Fruit fly (Drosophila melanogaster) whole organism, embryonic: Measurements from ENCODE around the gene CG12814.

ENCODE experiments used
- B-H2 ChIP-seq: fragments of 200-800 bp; sonication (Bioruptor generic); optimal IDR thresholded peaks from 2 replicates; lab custom pipeline; 2018; ENCODE audit warnings: missing biosample characterization, mild to moderate bottlenecking, missing genetic modification characterization
- CG1024 ChIP-seq: fragments of 200-800 bp; sonication (Bioruptor generic); IDR thresholded peaks from 2 replicates; pipeline ENCODE4 v1.3.6; 2022; ENCODE audit warnings: missing biosample characterization, missing genetic modification characterization
- CG10431 ChIP-seq: fragments of 200-800 bp; sonication (Bioruptor generic); optimal IDR thresholded peaks from 3 replicates; lab custom pipeline; 2018; ENCODE audit warnings: missing biosample characterization, mild to moderate bottlenecking, missing genetic modification characterization
- CG10654 ChIP-seq: fragments of 200-800 bp; sonication (Bioruptor generic); optimal IDR thresholded peaks from 2 replicates; lab custom pipeline; 2016; ENCODE audit warnings: missing biosample characterization, missing genetic modification characterization
- CG11093 ChIP-seq: fragments of 200-800 bp; sonication (Bioruptor generic); IDR thresholded peaks from 3 replicates; pipeline ENCODE4 v1.3.6; 2022; ENCODE audit warnings: missing biosample characterization, missing genetic modification characterization
- CG11456 ChIP-seq: fragments of 200-800 bp; sonication (Bioruptor generic); IDR thresholded peaks from 3 replicates; pipeline ENCODE4 v1.3.6; 2022; ENCODE audit warnings: missing biosample characterization, missing genetic modification characterization
- CG13287 ChIP-seq: fragments of 200-800 bp; sonication (Bioruptor generic); IDR thresholded peaks from 2 replicates; pipeline ENCODE4 v1.3.6; 2022; ENCODE audit warnings: missing biosample characterization, missing genetic modification characterization; ENCODE audit not compliant: partially characterized antibody
- CG14860 ChIP-seq: fragments of 200-800 bp; sonication (Bioruptor generic); IDR thresholded peaks from 3 replicates; pipeline ENCODE4 v1.3.6; 2022; ENCODE audit warnings: missing biosample characterization, missing genetic modification characterization; ENCODE audit not compliant: partially characterized antibody
- CG1529 ChIP-seq: fragments of 200-800 bp; sonication (Bioruptor generic); optimal IDR thresholded peaks from 3 replicates; lab custom pipeline; 2018; ENCODE audit warnings: missing biosample characterization, missing genetic modification characterization
- CG15479 ChIP-seq: fragments of 200-800 bp; sonication (Bioruptor generic); optimal IDR thresholded peaks from 3 replicates; lab custom pipeline; 2019; ENCODE audit warnings: missing biosample characterization, mild to moderate bottlenecking, missing genetic modification characterization, moderate library complexity
- CG17385 ChIP-seq: fragments of 200-800 bp; sonication (Bioruptor generic); optimal IDR thresholded peaks from 3 replicates; lab custom pipeline; 2018; ENCODE audit warnings: missing biosample characterization, mild to moderate bottlenecking, missing genetic modification characterization
- CG18476 ChIP-seq: fragments of 200-800 bp; sonication (Bioruptor generic); optimal IDR thresholded peaks from 2 replicates; lab custom pipeline; 2016; ENCODE audit warnings: missing biosample characterization, mild to moderate bottlenecking, missing genetic modification characterization
- CG18764 ChIP-seq: fragments of 200-800 bp; sonication (Bioruptor generic); optimal IDR thresholded peaks from 3 replicates; lab custom pipeline; 2016; ENCODE audit warnings: missing biosample characterization, missing genetic modification characterization
- CG2678 ChIP-seq: fragments of 200-800 bp; sonication (Bioruptor generic); optimal IDR thresholded peaks from 3 replicates; lab custom pipeline; 2019; ENCODE audit warnings: missing biosample characterization, mild to moderate bottlenecking, missing genetic modification characterization, moderate library complexity
- CG2712 ChIP-seq: fragments of 200-800 bp; optimal IDR thresholded peaks from 3 replicates; lab custom pipeline; 2019; ENCODE audit warnings: missing biosample characterization, mild to moderate bottlenecking, missing genetic modification characterization, moderate library complexity
- CG4360 ChIP-seq: fragments of 200-800 bp; sonication (Bioruptor generic); IDR thresholded peaks from 2 replicates; pipeline ENCODE4 v1.3.6; 2022; ENCODE audit warnings: missing biosample characterization, missing genetic modification characterization
- CG43689 ChIP-seq: fragments of 200-800 bp; sonication (Bioruptor generic); IDR thresholded peaks from 2 replicates; pipeline ENCODE4 v1.3.6; 2022; ENCODE audit warnings: missing biosample characterization, missing genetic modification characterization
- CG6683 ChIP-seq: fragments of 200-800 bp; sonication (Bioruptor generic); optimal IDR thresholded peaks from 2 replicates; lab custom pipeline; 2017; ENCODE audit warnings: missing biosample characterization, mild to moderate bottlenecking, missing genetic modification characterization, missing genetic modification reagents
- CG7556 ChIP-seq: fragments of 200-800 bp; sonication (Bioruptor generic); optimal IDR thresholded peaks from 2 replicates; lab custom pipeline; 2017; ENCODE audit warnings: missing biosample characterization, mild to moderate bottlenecking, missing genetic modification characterization
- CG8924 ChIP-seq: fragments of 200-800 bp; optimal IDR thresholded peaks from 3 replicates; lab custom pipeline; 2019; ENCODE audit warnings: missing biosample characterization, mild to moderate bottlenecking, missing genetic modification characterization, moderate library complexity
- Camta ChIP-seq: fragments of 200-800 bp; sonication (Bioruptor generic); optimal IDR thresholded peaks from 2 replicates; lab custom pipeline; 2016; ENCODE audit warnings: missing biosample characterization, missing genetic modification characterization
- D19B ChIP-seq: fragments of 200-800 bp; sonication (Bioruptor generic); optimal IDR thresholded peaks from 2 replicates; lab custom pipeline; 2017; ENCODE audit warnings: missing biosample characterization, mild to moderate bottlenecking, missing genetic modification characterization
- Hr51 ChIP-seq, 2 experiments: fragments of 200-800 bp; sonication (Bioruptor generic); optimal IDR thresholded peaks; 2 replicates in 1 of 2; 3 replicates in 1 of 2; lab custom pipeline; 2016 to 2018; ENCODE audit warnings: missing biosample characterization in 2 of 2, missing genetic modification characterization in 2 of 2, mild to moderate bottlenecking in 1 of 2, moderate library complexity in 1 of 2
- Hsf ChIP-seq: fragments of 200-800 bp; sonication (Bioruptor generic); optimal IDR thresholded peaks from 3 replicates; lab custom pipeline; 2016; ENCODE audit warnings: missing biosample characterization, missing genetic modification characterization
- Lim3 ChIP-seq: fragments of 200-800 bp; sonication (Bioruptor generic); IDR thresholded peaks from 2 replicates; pipeline ENCODE4 v1.3.6; 2022; ENCODE audit warnings: missing biosample characterization, missing genetic modification characterization
- Neu2 ChIP-seq: fragments of 200-800 bp; sonication (Bioruptor generic); optimal IDR thresholded peaks from 3 replicates; lab custom pipeline; 2016; ENCODE audit warnings: missing biosample characterization, missing genetic modification characterization, borderline replicate concordance
- Nf-YB ChIP-seq: fragments of 200-800 bp; sonication (Bioruptor generic); optimal IDR thresholded peaks from 3 replicates; lab custom pipeline; 2019; ENCODE audit warnings: missing biosample characterization, mild to moderate bottlenecking, missing genetic modification characterization, moderate library complexity
- Nf-YC ChIP-seq: fragments of 200-800 bp; optimal IDR thresholded peaks from 3 replicates; lab custom pipeline; 2019; ENCODE audit warnings: missing biosample characterization, mild to moderate bottlenecking, missing genetic modification characterization, moderate library complexity
- YL-1 ChIP-seq: fragments of 200-800 bp; sonication (Bioruptor generic); optimal IDR thresholded peaks from 3 replicates; lab custom pipeline; 2017; ENCODE audit warnings: missing biosample characterization, mild to moderate bottlenecking, missing genetic modification characterization
- ap ChIP-seq: fragments of 200-800 bp; sonication (Bioruptor generic); IDR thresholded peaks from 2 replicates; pipeline ENCODE4 v1.3.6; 2022; ENCODE audit warnings: missing biosample characterization, missing genetic modification characterization
- ara ChIP-seq: fragments of 200-800 bp; sonication (Bioruptor generic); IDR thresholded peaks from 2 replicates; pipeline ENCODE4 v1.3.6; 2022; ENCODE audit warnings: missing biosample characterization, missing genetic modification characterization
- bowl ChIP-seq: fragments of 200-800 bp; sonication (Bioruptor generic); IDR thresholded peaks from 2 replicates; pipeline ENCODE4 v1.3.6; 2022; ENCODE audit warnings: missing biosample characterization, missing genetic modification characterization
- cato ChIP-seq: fragments of 200-800 bp; sonication (Bioruptor generic); optimal IDR thresholded peaks from 2 replicates; lab custom pipeline; 2016; ENCODE audit warnings: missing biosample characterization, missing genetic modification characterization, borderline replicate concordance
- crol ChIP-seq: fragments of 200-800 bp; sonication (Bioruptor generic); IDR thresholded peaks from 2 replicates; pipeline ENCODE4 v1.3.6; 2022; ENCODE audit warnings: missing biosample characterization, missing genetic modification characterization
- dysf ChIP-seq: fragments of 200-800 bp; sonication (Bioruptor generic); IDR thresholded peaks from 3 replicates; pipeline ENCODE4 v1.3.6; 2022; ENCODE audit warnings: missing biosample characterization, missing genetic modification characterization
- eyg ChIP-seq: fragments of 200-800 bp; sonication (Bioruptor generic); optimal IDR thresholded peaks from 3 replicates; lab custom pipeline; 2016; ENCODE audit warnings: missing biosample characterization, missing genetic modification characterization
- gcm2 ChIP-seq: fragments of 200-800 bp; sonication (Bioruptor generic); optimal IDR thresholded peaks from 2 replicates; lab custom pipeline; 2016; ENCODE audit warnings: missing biosample characterization, missing genetic modification characterization
- grau ChIP-seq: fragments of 200-800 bp; optimal IDR thresholded peaks from 3 replicates; lab custom pipeline; 2019; ENCODE audit warnings: missing biosample characterization, mild to moderate bottlenecking, missing genetic modification characterization, moderate library complexity
- hth ChIP-seq: fragments of >200 bp; optimal IDR thresholded peaks from 2 replicates; lab custom pipeline; 2017; ENCODE audit warnings: inconsistent platforms
- lbe ChIP-seq: fragments of 200-800 bp; sonication (Bioruptor generic); optimal IDR thresholded peaks from 2 replicates; lab custom pipeline; 2016; ENCODE audit warnings: missing biosample characterization, mild to moderate bottlenecking, missing genetic modification characterization
- lov ChIP-seq, 2 experiments: fragments of 200-800 bp in 1 of 2; fragments of >200 bp in 1 of 2; sonication (Bioruptor generic) in 1 of 2; IDR thresholded peaks in 1 of 2; optimal IDR thresholded peaks in 1 of 2; 2 replicates in 1 of 2; 3 replicates in 1 of 2; pipeline versions ENCODE4 v1.3.6 to Lab custom; 2017 to 2022; ENCODE audit warnings: missing biosample characterization in 1 of 2, missing genetic modification characterization in 1 of 2
- luna ChIP-seq: fragments of 200-800 bp; sonication (Bioruptor generic); optimal IDR thresholded peaks from 2 replicates; lab custom pipeline; 2016; ENCODE audit warnings: missing biosample characterization, missing genetic modification characterization
- maf-S ChIP-seq: fragments of 200-800 bp; sonication (Bioruptor generic); optimal IDR thresholded peaks from 2 replicates; lab custom pipeline; 2016; ENCODE audit warnings: missing biosample characterization, missing genetic modification characterization
- prd ChIP-seq, 3 experiments: fragments of >200 bp in 2 of 3; fragments of 200-800 bp in 1 of 3; sonication (Bioruptor generic) in 1 of 3; optimal IDR thresholded peaks in 2 of 3; IDR thresholded peaks in 1 of 3; 2 replicates in 2 of 3; 3 replicates in 1 of 3; pipeline versions ENCODE4 v1.3.6 to Lab custom; 2017 to 2022; ENCODE audit warnings: missing biosample characterization in 1 of 3, missing genetic modification characterization in 1 of 3
- pum ChIP-seq: fragments of 200-800 bp; sonication (Bioruptor generic); optimal IDR thresholded peaks from 2 replicates; lab custom pipeline; 2016; ENCODE audit warnings: missing biosample characterization, missing genetic modification characterization
- scrt ChIP-seq: fragments of 200-800 bp; sonication (Bioruptor generic); optimal IDR thresholded peaks from 2 replicates; lab custom pipeline; 2018; ENCODE audit warnings: missing biosample characterization, mild to moderate bottlenecking, missing genetic modification characterization, moderate library complexity
- sens ChIP-seq: fragments of 200-800 bp; sonication (Bioruptor generic); peaks from one replicate; lab custom pipeline; 2016; ENCODE audit warnings: missing biosample characterization, missing genetic modification characterization
- slou ChIP-seq: fragments of 200-800 bp; sonication (Bioruptor generic); optimal IDR thresholded peaks from 3 replicates; lab custom pipeline; 2016; ENCODE audit warnings: missing biosample characterization, missing genetic modification characterization
- tio ChIP-seq: fragments of 200-800 bp; sonication (Bioruptor generic); optimal IDR thresholded peaks from 2 replicates; lab custom pipeline; 2017; ENCODE audit warnings: missing biosample characterization, missing genetic modification characterization, inconsistent platforms

The CG12814 gene

dm6 chr3R:10170356-10170876 lies 19.0 kb downstream of the CG12814 start, which contains the start of gene Best1 (continued):
- peak; percentile 65 for TF ChIP-seq CG43689 (GFP tag; lab: Robert Waterston, UW)
- peak; percentile 85 for TF ChIP-seq CG17385 (GFP tag; lab: Kevin White, UChicago)
- TF ChIP-seq crol = peak; percentile 44; the same call in 1 of the 2 replicates
- TF ChIP-seq CG4360 (GFP tag; lab: Robert Waterston, UW) = peak; percentile 52
- peak; percentile 61 for TF ChIP-seq Lim3 (GFP tag; lab: Robert Waterston, UW)
- peak; percentile 83 for TF ChIP-seq CG1024 (GFP tag; lab: Robert Waterston, UW)
- TF ChIP-seq CG2678 (tag; lab: Kevin White, UChicago) = peak; percentile 94
- TF ChIP-seq B-H2 (GFP tag; lab: Kevin White, UChicago) = peak; percentile 93
- TF ChIP-seq cato = peak; percentile 67
- TF ChIP-seq D19B (GFP tag; lab: Kevin White, UChicago) = peak; percentile 80
- peak; percentile 69 for TF ChIP-seq CG10654 (GFP tag; lab: Kevin White, UChicago)
- TF ChIP-seq CG6683 (GFP tag; lab: Kevin White, UChicago) = peak; percentile 85
- TF ChIP-seq CG14860 (GFP tag; lab: Robert Waterston, UW) = peak; percentile 63; the same call in 2 of the 3 replicates
- TF ChIP-seq luna (GFP tag; lab: Kevin White, UChicago) = peak; percentile 33
- peak; percentile 33 for TF ChIP-seq CG18764 (GFP tag; lab: Kevin White, UChicago)
- TF ChIP-seq Nf-YC (tag; lab: Kevin White, UChicago) = peak; percentile 84
- TF ChIP-seq Camta (GFP tag; lab: Kevin White, UChicago) = peak; percentile 29
- TF ChIP-seq Nf-YB (GFP tag; lab: Kevin White, UChicago) = peak; percentile 75
- TF ChIP-seq grau = peak; percentile 93
- TF ChIP-seq YL-1 (GFP tag; lab: Kevin White, UChicago) = peak; percentile 56
- TF ChIP-seq CG8924 (tag; lab: Kevin White, UChicago) = peak; percentile 93
- TF ChIP-seq prd (optimal IDR thresholded peaks at IDR 0.05; lab: Kevin White, UChicago) = no peak
- TF ChIP-seq prd (GFP tag; IDR thresholded peaks at IDR 0.05; lab: Robert Waterston, UW) = peak; percentile 95
- TF ChIP-seq Hsf (GFP tag; lab: Kevin White, UChicago) = peak; percentile 74
- peak; percentile 62 for TF ChIP-seq tio
- TF ChIP-seq pum (GFP tag; lab: Kevin White, UChicago) = peak; percentile 59
- peak; percentile 19 for TF ChIP-seq maf-S (GFP tag; lab: Kevin White, UChicago)
- TF ChIP-seq eyg (GFP tag; lab: Kevin White, UChicago) = peak; percentile 51
- peak; percentile 87 for TF ChIP-seq scrt
- TF ChIP-seq CG13287 (GFP tag; lab: Robert Waterston, UW) = peak; percentile 70
- TF ChIP-seq CG11093 = peak; percentile 88; the same call in 2 of the 3 replicates
- TF ChIP-seq dysf (GFP tag; lab: Robert Waterston, UW) = peak; percentile 95
- TF ChIP-seq sens (GFP tag; lab: Kevin White, UChicago) = peak; percentile 94
- TF ChIP-seq CG18476 = peak; percentile 62
- peak; percentile 83 for TF ChIP-seq CG1529 (GFP tag; lab: Kevin White, UChicago)
- TF ChIP-seq ara (GFP tag; lab: Robert Waterston, UW) = peak; percentile 89
- peak; percentile 95 for TF ChIP-seq CG2712 (tag; lab: Kevin White, UChicago)
- TF ChIP-seq Hr51 (GFP tag; optimal IDR thresholded peaks at IDR 0.05; lab: Kevin White, UChicago) = peak; percentile 80 to 93
- peak; percentile 35 for TF ChIP-seq gcm2 (GFP tag; lab: Kevin White, UChicago)
- peak; percentile 94 for TF ChIP-seq CG11456 (GFP tag; lab: Robert Waterston, UW)
- peak; percentile 91 for TF ChIP-seq CG7556
- no peak for TF ChIP-seq lov (optimal IDR thresholded peaks at IDR 0.05; lab: Kevin White, UChicago)
- peak; percentile 80 for TF ChIP-seq lov (GFP tag; IDR thresholded peaks at IDR 0.05; lab: Robert Waterston, UW)
- TF ChIP-seq CG10431 (GFP tag; lab: Kevin White, UChicago) = peak; percentile 77
- TF ChIP-seq Neu2 = no peak
- no peak for TF ChIP-seq CG15479 (GFP tag; lab: Kevin White, UChicago)
- TF ChIP-seq hth (lab: Kevin White, UChicago) = no peak
- TF ChIP-seq ap = peak; percentile 85
- peak; percentile 87 for TF ChIP-seq lbe (GFP tag; lab: Kevin White, UChicago)
- peak; percentile 39 for TF ChIP-seq slou (GFP tag; lab: Kevin White, UChicago)
- TF ChIP-seq bowl = peak; percentile 77; the same call in 1 of the 2 replicates
